Fruit fly (Drosophila melanogaster) whole organism, embryonic: ENCODE data around the gene CstF50.

Source experiments
- Bgb ChIP-seq: fragments of 200-800 bp; sonication (Bioruptor generic); IDR thresholded peaks from 2 replicates; pipeline ENCODE4 v1.3.6; 2022; ENCODE audit warnings: missing biosample characterization, missing genetic modification characterization; ENCODE audit not compliant: partially characterized antibody
- CG10147 ChIP-seq: fragments of 200-800 bp; sonication (Bioruptor generic); optimal IDR thresholded peaks from 2 replicates; lab custom pipeline; 2019; ENCODE audit warnings: missing biosample characterization, mild to moderate bottlenecking, missing genetic modification characterization, moderate library complexity
- CG12104 ChIP-seq: fragments of 200-800 bp; sonication (Bioruptor generic); optimal IDR thresholded peaks from 3 replicates; lab custom pipeline; 2016; ENCODE audit warnings: missing biosample characterization, missing genetic modification characterization
- CG13287 ChIP-seq: fragments of 200-800 bp; sonication (Bioruptor generic); IDR thresholded peaks from 2 replicates; pipeline ENCODE4 v1.3.6; 2022; ENCODE audit warnings: missing biosample characterization, missing genetic modification characterization; ENCODE audit not compliant: partially characterized antibody
- CG14441 ChIP-seq: fragments of 200-800 bp; sonication (Bioruptor generic); IDR thresholded peaks from 2 replicates; pipeline ENCODE4 v1.3.6; 2022; ENCODE audit warnings: missing biosample characterization, missing genetic modification characterization
- CG1529 ChIP-seq: fragments of 200-800 bp; sonication (Bioruptor generic); optimal IDR thresholded peaks from 3 replicates; lab custom pipeline; 2018; ENCODE audit warnings: missing biosample characterization, missing genetic modification characterization
- CG17612 ChIP-seq: fragments of 200-800 bp; sonication (Bioruptor generic); IDR thresholded peaks from 2 replicates; pipeline ENCODE4 v1.3.6; 2022; ENCODE audit warnings: missing biosample characterization, missing genetic modification characterization
- CG1832 ChIP-seq: fragments of 200-800 bp; sonication (Bioruptor generic); optimal IDR thresholded peaks from 2 replicates; lab custom pipeline; 2017; ENCODE audit warnings: missing biosample characterization, mild to moderate bottlenecking, missing genetic modification characterization, inconsistent platforms
- CG3065 ChIP-seq: fragments of 200-800 bp; sonication (Bioruptor generic); optimal IDR thresholded peaks from 2 replicates; lab custom pipeline; 2016; ENCODE audit warnings: missing biosample characterization, missing genetic modification characterization
- CG31365 ChIP-seq: fragments of 200-800 bp; sonication (Bioruptor generic); optimal IDR thresholded peaks from 2 replicates; lab custom pipeline; 2018; ENCODE audit warnings: missing biosample characterization, mild to moderate bottlenecking, missing genetic modification characterization
- CG31441 ChIP-seq: fragments of 200-800 bp; sonication (Bioruptor generic); IDR thresholded peaks from 2 replicates; pipeline ENCODE4 v1.3.6; 2022; ENCODE audit warnings: missing biosample characterization, missing genetic modification characterization
- CG4730 ChIP-seq: fragments of 200-800 bp; sonication (Bioruptor generic); IDR thresholded peaks from 2 replicates; pipeline ENCODE4 v1.3.6; 2022; ENCODE audit warnings: missing biosample characterization, missing genetic modification characterization
- CG5180 ChIP-seq: fragments of 200-800 bp; sonication (Bioruptor generic); optimal IDR thresholded peaks from 3 replicates; lab custom pipeline; 2017; ENCODE audit warnings: missing biosample characterization, missing genetic modification characterization, mild to moderate bottlenecking, moderate library complexity, missing genetic modification reagents
- CG6791 ChIP-seq: fragments of 200-800 bp; sonication (Bioruptor generic); IDR thresholded peaks from 3 replicates; pipeline ENCODE4 v1.3.6; 2022; ENCODE audit warnings: missing biosample characterization, missing genetic modification characterization; ENCODE audit not compliant: partially characterized antibody
- CG7928 ChIP-seq: fragments of 200-800 bp; sonication (Bioruptor generic); optimal IDR thresholded peaks from 2 replicates; lab custom pipeline; 2017; ENCODE audit warnings: missing biosample characterization, mild to moderate bottlenecking, missing genetic modification characterization
- CG8944 ChIP-seq: fragments of 200-800 bp; sonication (Bioruptor generic); optimal IDR thresholded peaks from 3 replicates; lab custom pipeline; 2016; ENCODE audit warnings: missing biosample characterization, missing genetic modification characterization
- CG9727 ChIP-seq: fragments of 200-800 bp; sonication (Bioruptor generic); optimal IDR thresholded peaks from 3 replicates; lab custom pipeline; 2017; ENCODE audit warnings: missing biosample characterization, mild to moderate bottlenecking, missing genetic modification characterization
- CG9817 ChIP-seq: fragments of 200-800 bp; sonication (Bioruptor generic); optimal IDR thresholded peaks from 2 replicates; lab custom pipeline; 2018; ENCODE audit warnings: missing biosample characterization, mild to moderate bottlenecking, missing genetic modification characterization, moderate library complexity
- Deaf1 ChIP-seq: fragments of 200-800 bp; optimal IDR thresholded peaks from 3 replicates; lab custom pipeline; 2019; ENCODE audit warnings: missing biosample characterization, mild to moderate bottlenecking, missing genetic modification characterization, moderate library complexity
- Doc2 ChIP-seq: fragments of 200-800 bp; sonication (Bioruptor generic); IDR thresholded peaks from 2 replicates; pipeline ENCODE4 v1.3.6; 2022; ENCODE audit warnings: missing biosample characterization, missing genetic modification characterization
- Fer2 ChIP-seq: fragments of 200-800 bp; sonication (Bioruptor generic); optimal IDR thresholded peaks from 2 replicates; lab custom pipeline; 2018; ENCODE audit warnings: missing biosample characterization, mild to moderate bottlenecking, missing genetic modification characterization, moderate library complexity
- HLH4C ChIP-seq: fragments of 200-800 bp; sonication (Bioruptor generic); IDR thresholded peaks from 3 replicates; pipeline ENCODE4 v1.3.6; 2022; ENCODE audit warnings: missing biosample characterization, missing genetic modification characterization; ENCODE audit not compliant: partially characterized antibody
- Mes4 ChIP-seq: fragments of 200-800 bp; sonication (Bioruptor generic); optimal IDR thresholded peaks from 2 replicates; lab custom pipeline; 2016; ENCODE audit warnings: missing biosample characterization, missing genetic modification characterization
- Opbp ChIP-seq: fragments of 200-800 bp; sonication (Bioruptor generic); IDR thresholded peaks from 3 replicates; pipeline ENCODE4 v1.3.6; 2022; ENCODE audit warnings: missing biosample characterization, missing genetic modification characterization; ENCODE audit not compliant: partially characterized antibody
- PHDP ChIP-seq: fragments of 200-800 bp; sonication (Bioruptor generic); optimal IDR thresholded peaks from 3 replicates; lab custom pipeline; 2018; ENCODE audit warnings: missing biosample characterization, mild to moderate bottlenecking, missing genetic modification characterization, moderate library complexity
- Side ChIP-seq: fragments of 200-800 bp; sonication (Bioruptor generic); optimal IDR thresholded peaks from 2 replicates; lab custom pipeline; 2016; ENCODE audit warnings: missing biosample characterization, missing genetic modification characterization
- Sin3A ChIP-seq: fragments of >200 bp; optimal IDR thresholded peaks from 2 replicates; lab custom pipeline; 2018
- Sox100B ChIP-seq: fragments of 200-800 bp; sonication (Bioruptor generic); optimal IDR thresholded peaks from 3 replicates; lab custom pipeline; 2018; ENCODE audit warnings: missing biosample characterization, mild to moderate bottlenecking, missing genetic modification characterization
- Stat92E ChIP-seq, 3 experiments: fragments of >200 bp in 2 of 3; fragments of 200-800 bp in 1 of 3; sonication (Bioruptor generic) in 1 of 3; optimal IDR thresholded peaks; 2 replicates each; lab custom pipeline; 2017 to 2019; ENCODE audit warnings: missing biosample characterization in 3 of 3, missing genetic modification characterization in 3 of 3, mild to moderate bottlenecking in 1 of 3, moderate library complexity in 1 of 3
- bcd ChIP-seq: fragments of 200-800 bp; sonication (Bioruptor generic); optimal IDR thresholded peaks from 2 replicates; lab custom pipeline; 2017; ENCODE audit warnings: missing biosample characterization, mild to moderate bottlenecking, missing genetic modification characterization
- caup ChIP-seq: fragments of 200-800 bp; sonication (Bioruptor generic); optimal IDR thresholded peaks from 3 replicates; lab custom pipeline; 2017; ENCODE audit warnings: missing biosample characterization, mild to moderate bottlenecking, missing genetic modification characterization, moderate library complexity; ENCODE audit not compliant: severe bottlenecking
- corto ChIP-seq: fragments of 200-800 bp; sonication (Bioruptor generic); optimal IDR thresholded peaks from 2 replicates; lab custom pipeline; 2016; ENCODE audit warnings: missing biosample characterization, mild to moderate bottlenecking, missing genetic modification characterization, moderate library complexity
- crc ChIP-seq: fragments of 200-800 bp; sonication (Bioruptor generic); optimal IDR thresholded peaks from 2 replicates; lab custom pipeline; 2016; ENCODE audit warnings: missing biosample characterization, missing genetic modification characterization
- eyg ChIP-seq: fragments of 200-800 bp; sonication (Bioruptor generic); optimal IDR thresholded peaks from 3 replicates; lab custom pipeline; 2016; ENCODE audit warnings: missing biosample characterization, missing genetic modification characterization
- fd102C ChIP-seq: fragments of 200-800 bp; sonication (Bioruptor generic); optimal IDR thresholded peaks from 2 replicates; lab custom pipeline; 2018; ENCODE audit warnings: missing biosample characterization, mild to moderate bottlenecking, missing genetic modification characterization, moderate library complexity
- fd3F ChIP-seq: fragments of 200-800 bp; sonication (Bioruptor generic); optimal IDR thresholded peaks from 2 replicates; lab custom pipeline; 2018; ENCODE audit warnings: missing biosample characterization, mild to moderate bottlenecking, missing genetic modification characterization, moderate library complexity
- inv ChIP-seq: fragments of 200-800 bp; sonication (Bioruptor generic); IDR thresholded peaks from 2 replicates; pipeline ENCODE4 v1.3.6; 2022; ENCODE audit warnings: missing biosample characterization, missing genetic modification characterization; ENCODE audit not compliant: partially characterized antibody
- jigr1 ChIP-seq: fragments of 200-800 bp; sonication (Bioruptor generic); IDR thresholded peaks from 3 replicates; pipeline ENCODE4 v1.3.6; 2022; ENCODE audit warnings: missing biosample characterization, missing genetic modification characterization
- nerfin-2 ChIP-seq: fragments of 200-800 bp; sonication (Bioruptor generic); IDR thresholded peaks from 2 replicates; pipeline ENCODE4 v1.3.6; 2022; ENCODE audit warnings: missing biosample characterization, missing genetic modification characterization; ENCODE audit not compliant: partially characterized antibody
- oc ChIP-seq: fragments of 200-800 bp; sonication (Bioruptor generic); optimal IDR thresholded peaks from 2 replicates; lab custom pipeline; 2018; ENCODE audit warnings: missing biosample characterization, mild to moderate bottlenecking, missing genetic modification characterization, moderate library complexity
- p53 ChIP-seq: fragments of 200-800 bp; sonication (Bioruptor generic); optimal IDR thresholded peaks from 2 replicates; lab custom pipeline; 2016; ENCODE audit warnings: missing biosample characterization, missing genetic modification characterization
- pb ChIP-seq: fragments of 200-800 bp; sonication (Bioruptor generic); optimal IDR thresholded peaks from 3 replicates; lab custom pipeline; 2016; ENCODE audit warnings: missing biosample characterization, missing genetic modification characterization
- repo ChIP-seq: fragments of 200-800 bp; sonication (Bioruptor generic); optimal IDR thresholded peaks from 2 replicates; lab custom pipeline; 2016; ENCODE audit warnings: missing biosample characterization, missing genetic modification characterization
- salm ChIP-seq: fragments of 200-800 bp; sonication (Bioruptor generic); optimal IDR thresholded peaks from 2 replicates; lab custom pipeline; 2018; ENCODE audit warnings: missing biosample characterization, mild to moderate bottlenecking, missing genetic modification characterization
- scrt ChIP-seq: fragments of 200-800 bp; sonication (Bioruptor generic); optimal IDR thresholded peaks from 2 replicates; lab custom pipeline; 2018; ENCODE audit warnings: missing biosample characterization, mild to moderate bottlenecking, missing genetic modification characterization, moderate library complexity
- seq ChIP-seq: fragments of 200-800 bp; sonication (Bioruptor generic); IDR thresholded peaks from 2 replicates; pipeline ENCODE4 v1.3.6; 2022; ENCODE audit warnings: missing biosample characterization, missing genetic modification characterization
- sima ChIP-seq: fragments of 200-800 bp; sonication (Bioruptor generic); optimal IDR thresholded peaks from 2 replicates; lab custom pipeline; 2016; ENCODE audit warnings: missing biosample characterization, missing genetic modification characterization
- so ChIP-seq: fragments of 200-800 bp; sonication (Bioruptor generic); IDR thresholded peaks from 3 replicates; pipeline ENCODE4 v1.3.6; 2022; ENCODE audit warnings: missing biosample characterization, missing genetic modification characterization
- ssp ChIP-seq: fragments of 200-800 bp; sonication (Bioruptor generic); IDR thresholded peaks from 2 replicates; pipeline ENCODE4 v1.3.6; 2022; ENCODE audit warnings: missing biosample characterization, missing genetic modification characterization
- ttk ChIP-seq: fragments of 200-800 bp; sonication (Bioruptor generic); IDR thresholded peaks from 2 replicates; pipeline ENCODE4 v2.1.2; 2022; ENCODE audit warnings: missing biosample characterization, missing genetic modification characterization
- vvl ChIP-seq: fragments of 200-800 bp; sonication (Bioruptor generic); IDR thresholded peaks from 2 replicates; pipeline ENCODE4 v1.3.6; 2022; ENCODE audit warnings: missing biosample characterization, missing genetic modification characterization

Gene CstF50

DNA sequence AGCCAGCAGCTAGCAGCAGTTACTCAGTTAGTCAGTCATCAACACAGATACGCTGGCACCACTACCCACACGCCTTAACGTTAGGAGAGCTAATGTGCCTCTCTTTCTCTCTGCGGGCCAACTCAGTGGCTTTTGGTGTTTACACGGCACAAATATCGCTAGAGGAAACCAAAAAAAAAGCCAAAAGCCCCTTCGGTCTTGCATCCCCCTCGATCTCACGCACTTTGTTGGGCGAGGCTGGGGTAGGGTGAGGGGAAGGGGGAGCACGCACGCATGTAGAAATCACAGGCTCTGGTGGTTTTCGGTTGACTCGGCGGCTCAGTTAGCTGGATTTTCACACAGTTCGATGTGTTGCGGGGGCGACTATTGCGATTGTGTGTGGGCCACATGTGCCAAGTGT is 14.8 kb downstream of the CstF50 start (continued):
- TF ChIP-seq CG9727 (GFP tag; lab: Kevin White, UChicago) (no peak), CG12104 (GFP tag; lab: Kevin White, UChicago) (no peak), crc (GFP tag; lab: Kevin White, UChicago) (no peak), CG1529 (GFP tag; lab: Kevin White, UChicago) (no peak), CG10147 (no peak), Fer2 (tag; lab: Kevin White, UChicago) (no peak), nerfin-2 (GFP tag; lab: Robert Waterston, UW) (no peak), inv (GFP tag; lab: Robert Waterston, UW) (no peak), salm (tag; lab: Kevin White, UChicago) (no peak), CG31365 (tag; lab: Kevin White, UChicago) (peak; percentile 14), ttk (GFP tag; lab: Robert Waterston, UW) (peak; percentile 44; the same call in 1 of the 2 replicates), CG17612 (no peak), caup (GFP tag; lab: Kevin White, UChicago) (no peak), fd3F (GFP tag; lab: Kevin White, UChicago) (no peak), p53 (GFP tag; lab: Kevin White, UChicago) (no peak), corto (GFP tag; lab: Kevin White, UChicago) (no peak), seq (GFP tag; lab: Robert Waterston, UW) (no peak; the same call in 1 of the 2 replicates), CG14441 (GFP tag; lab: Robert Waterston, UW) (no peak), CG13287 (no peak), CG8944 (GFP tag; lab: Kevin White, UChicago) (no peak), sima (no peak), fd102C (no peak), CG1832 (peak; percentile 28), repo (GFP tag; lab: Kevin White, UChicago) (no peak), pb (GFP tag; lab: Kevin White, UChicago) (no peak), Sox100B (GFP tag; lab: Kevin White, UChicago) (no peak), Stat92E (GFP tag; optimal IDR thresholded peaks at IDR 0.05; lab: Kevin White, UChicago) (no peak), Deaf1 (tag; lab: Kevin White, UChicago) (no peak), CG31441 (GFP tag; lab: Robert Waterston, UW) (no peak), jigr1 (GFP tag; lab: Robert Waterston, UW) (no peak), CG9817 (tag; lab: Kevin White, UChicago) (no peak), vvl (no peak), scrt (GFP tag; lab: Kevin White, UChicago) (no peak), bcd (no peak), so (GFP tag; lab: Robert Waterston, UW) (peak; percentile 52; the same call in 1 of the 3 replicates), CG6791 (GFP tag; lab: Robert Waterston, UW) (no peak), HLH4C (GFP tag; lab: Robert Waterston, UW) (no peak), Mes4 (GFP tag; lab: Kevin White, UChicago) (no peak), oc (tag; lab: Kevin White, UChicago) (peak; percentile 23), Side (no peak), Doc2 (GFP tag; lab: Robert Waterston, UW) (no peak), CG4730 (GFP tag; lab: Robert Waterston, UW) (no peak), Bgb (GFP tag; lab: Robert Waterston, UW) (no peak), CG7928 (no peak), eyg (GFP tag; lab: Kevin White, UChicago) (no peak), CG5180 (GFP tag; lab: Kevin White, UChicago) (peak; percentile 35), ssp (GFP tag; lab: Robert Waterston, UW) (no peak), PHDP (peak; percentile 13), Opbp (GFP tag; lab: Robert Waterston, UW) (no peak), Sin3A (no peak), CG3065 (GFP tag; lab: Kevin White, UChicago) (no peak)
